Worm (Caenorhabditis elegans) whole organism, L2 larva: Measurements from ENCODE around the gene C30F2.2.

Experiments used
- ceh-82 ChIP-seq: fragments of 150-350 bp; optimal IDR thresholded peaks from 2 replicates; lab custom pipeline; 2014; ENCODE audit warnings: missing biosample characterization, missing genetic modification characterization
- gmeb-1 ChIP-seq: fragments of 150-350 bp; optimal IDR thresholded peaks from 2 replicates; lab custom pipeline; 2014; ENCODE audit warnings: missing biosample characterization, missing genetic modification characterization
- lin-13 ChIP-seq: fragments of 150-350 bp; optimal IDR thresholded peaks from 2 replicates; lab custom pipeline; 2014; ENCODE audit warnings: missing biosample characterization, missing genetic modification reagents, missing genetic modification characterization
- nhr-11 ChIP-seq: fragments of 150-350 bp; optimal IDR thresholded peaks from 2 replicates; lab custom pipeline; 2014; ENCODE audit warnings: missing biosample characterization, missing genetic modification characterization
- nhr-129 ChIP-seq: fragments of 150-350 bp; optimal IDR thresholded peaks from 2 replicates; lab custom pipeline; 2014; ENCODE audit warnings: missing biosample characterization, missing genetic modification characterization
- nhr-237 ChIP-seq: fragments of 150-350 bp; optimal IDR thresholded peaks from 2 replicates; lab custom pipeline; 2014; ENCODE audit warnings: missing biosample characterization, missing genetic modification characterization
- unc-62 ChIP-seq: fragments of 150-350 bp; optimal IDR thresholded peaks from 2 replicates; lab custom pipeline; 2014; ENCODE audit warnings: missing biosample characterization, missing genetic modification reagents, missing genetic modification characterization
- ztf-11 ChIP-seq: sonication (generic microtip); optimal IDR thresholded peaks from 2 replicates; lab custom pipeline; 2017; ENCODE audit warnings: missing biosample characterization, missing genetic modification characterization

DNA sequence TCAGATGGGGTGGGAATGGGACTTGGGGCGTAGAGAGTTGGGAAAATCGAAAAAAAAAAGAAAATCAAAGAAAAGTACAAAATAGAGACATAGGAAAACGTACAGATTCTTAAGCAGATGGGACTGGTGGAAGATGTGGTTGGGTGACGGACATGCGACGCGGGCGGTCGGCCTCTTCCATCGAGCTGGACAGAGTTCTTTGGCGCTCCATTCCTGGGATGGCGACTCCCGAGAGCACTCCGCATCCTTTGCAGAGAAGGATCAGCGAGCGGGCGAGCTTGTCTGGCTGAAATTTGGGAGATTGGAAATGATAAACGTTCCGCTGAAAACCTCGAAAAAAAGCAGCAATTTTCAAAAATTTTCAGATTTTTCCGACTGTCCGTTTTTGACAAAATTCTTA, 39.3 kb upstream of the C30F2.2 start:
- TF ChIP-seq nhr-237 (tag; lab: Kevin White, UChicago): no peak
- TF ChIP-seq ceh-82 (tag; lab: Kevin White, UChicago): no peak
- no peak for TF ChIP-seq nhr-11 (tag; lab: Kevin White, UChicago)
- TF ChIP-seq gmeb-1 (tag; lab: Kevin White, UChicago): no peak
- TF ChIP-seq nhr-129 (tag; lab: Kevin White, UChicago): no peak
- no peak for TF ChIP-seq unc-62 (GFP tag; lab: Kevin White, UChicago)
- no peak for TF ChIP-seq ztf-11 (tag; lab: Kevin White, UChicago)
- no peak for TF ChIP-seq lin-13 (GFP tag; lab: Kevin White, UChicago)
